Fruit fly (Drosophila melanogaster): Measurements from ENCODE around the gene CG33493.

The CG33493 gene

dm6 chr3L:10724810-10725444 is 32.0 kb upstream of the CG33493 start:
- TF ChIP-seq CG8301 (tag; optimal IDR thresholded peaks at IDR 0.05) (no peak), CG4496 (GFP tag; IDR thresholded peaks at IDR 0.05) (0 out of 3 replicates have a peak, but pooled peaks have one; percentile 10)

dm6 chr3L:10723596-10723995 is 30.6 kb upstream of the CG33493 start:
- TF ChIP-seq Pif1B (GFP tag; optimal IDR thresholded peaks at IDR 0.05) (no peak), rn (GFP tag; IDR thresholded peaks at IDR 0.05) (no peak), CG17806 (tag; optimal IDR thresholded peaks at IDR 0.05) (no peak), CG12605 (GFP tag; IDR thresholded peaks at IDR 0.05) (no peak), Ets98B (GFP tag; IDR thresholded peaks at IDR 0.05) (no peak)

- TF ChIP-seq CG9948 (tag; optimal IDR thresholded peaks at IDR 0.05) (no peak), D1 (tag; optimal IDR thresholded peaks at IDR 0.05) (no peak), CG32121 (GFP tag; IDR thresholded peaks at IDR 0.05) (no peak), CG15710 (tag; optimal IDR thresholded peaks at IDR 0.05) (no peak), rn (GFP tag; IDR thresholded peaks at IDR 0.05) (no peak)
Observed at dm6 chr3L:10722607-10723006, 29.6 kb upstream of the CG33493 start.

- TF ChIP-seq CG32121 (GFP tag; IDR thresholded peaks at IDR 0.05): no peak
- TF ChIP-seq CG15710 (tag; optimal IDR thresholded peaks at IDR 0.05): peak; percentile 16
- peak; percentile 71 for TF ChIP-seq CG8159 (tag; optimal IDR thresholded peaks at IDR 0.05)
- TF ChIP-seq EcR (GFP tag; optimal IDR thresholded peaks at IDR 0.05): no peak
- no peak for TF ChIP-seq fd96Ca (GFP tag; IDR thresholded peaks at IDR 0.05)
- TF ChIP-seq CG9948 (tag; optimal IDR thresholded peaks at IDR 0.05): peak; percentile 33
- no peak for TF ChIP-seq CG10348 (GFP tag; IDR thresholded peaks at IDR 0.05)
- TF ChIP-seq Pif1B (GFP tag; optimal IDR thresholded peaks at IDR 0.05): no peak
- no peak for TF ChIP-seq Pif1A (GFP tag; optimal IDR thresholded peaks at IDR 0.05)
- TF ChIP-seq CG14655 (GFP tag; optimal IDR thresholded peaks at IDR 0.05): peak; percentile 39
- TF ChIP-seq Snoo (tag; optimal IDR thresholded peaks at IDR 0.05): no peak
Observed at dm6 chr3L:10719771-10720170, 26.8 kb upstream of the CG33493 start.

dm6 chr3L:10716342-10716896 is 23.5 kb upstream of the CG33493 start:
- TF ChIP-seq CG34367 (tag; optimal IDR thresholded peaks at IDR 0.05): peak; percentile 22
- TF ChIP-seq Pif1A (GFP tag; optimal IDR thresholded peaks at IDR 0.05): no peak
- TF ChIP-seq Ets98B (GFP tag; IDR thresholded peaks at IDR 0.05): no peak
- no peak for TF ChIP-seq Snoo (tag; optimal IDR thresholded peaks at IDR 0.05)
- TF ChIP-seq D1 (tag; optimal IDR thresholded peaks at IDR 0.05): no peak
- no peak for TF ChIP-seq CG4496 (GFP tag; IDR thresholded peaks at IDR 0.05)
- peak; percentile 69 for TF ChIP-seq CG14655 (GFP tag; optimal IDR thresholded peaks at IDR 0.05)
- no peak for TF ChIP-seq Pif1B (GFP tag; optimal IDR thresholded peaks at IDR 0.05)
- TF ChIP-seq fd96Ca (GFP tag; IDR thresholded peaks at IDR 0.05): no peak
- TF ChIP-seq gl (tag; optimal IDR thresholded peaks at IDR 0.05): no peak
- TF ChIP-seq CG8301 (tag; optimal IDR thresholded peaks at IDR 0.05): peak; percentile 40
- no peak for TF ChIP-seq rn (GFP tag; IDR thresholded peaks at IDR 0.05)
- TF ChIP-seq CG13204 (GFP tag; optimal IDR thresholded peaks at IDR 0.05): no peak
- no peak for TF ChIP-seq CG10348 (GFP tag; IDR thresholded peaks at IDR 0.05)
- TF ChIP-seq EcR (GFP tag; optimal IDR thresholded peaks at IDR 0.05): no peak
- peak; percentile 63 for TF ChIP-seq CG8159 (tag; optimal IDR thresholded peaks at IDR 0.05)
- TF ChIP-seq CG12605 (GFP tag; IDR thresholded peaks at IDR 0.05): no peak
- no peak for TF ChIP-seq CG32121 (GFP tag; IDR thresholded peaks at IDR 0.05)
- TF ChIP-seq CG9948 (tag; optimal IDR thresholded peaks at IDR 0.05): peak; percentile 41
- peak; percentile 44 for TF ChIP-seq CG17806 (tag; optimal IDR thresholded peaks at IDR 0.05)
- TF ChIP-seq CG15710 (tag; optimal IDR thresholded peaks at IDR 0.05): peak; percentile 26

dm6 chr3L:10715748-10716147 is 22.8 kb upstream of the CG33493 start:
- no peak for TF ChIP-seq fd96Ca (GFP tag; IDR thresholded peaks at IDR 0.05)
- TF ChIP-seq gl (tag; optimal IDR thresholded peaks at IDR 0.05): no peak
- no peak for TF ChIP-seq rn (GFP tag; IDR thresholded peaks at IDR 0.05)
- peak; percentile 92 for TF ChIP-seq EcR (GFP tag; optimal IDR thresholded peaks at IDR 0.05)
- 0 out of 3 replicates have a peak, but pooled peaks have one; percentile 17 for TF ChIP-seq CG4496 (GFP tag; IDR thresholded peaks at IDR 0.05)
- no peak for TF ChIP-seq CG17806 (tag; optimal IDR thresholded peaks at IDR 0.05)
- peak; percentile 1 for TF ChIP-seq CG13204 (GFP tag; optimal IDR thresholded peaks at IDR 0.05)
- no peak for TF ChIP-seq CG12605 (GFP tag; IDR thresholded peaks at IDR 0.05)
- TF ChIP-seq CG8301 (tag; optimal IDR thresholded peaks at IDR 0.05): no peak

dm6 chr3L:10713458-10714118 is 20.6 kb upstream of the CG33493 start:
- TF ChIP-seq D1 (tag; optimal IDR thresholded peaks at IDR 0.05): peak; percentile 60
- TF ChIP-seq rn (GFP tag; IDR thresholded peaks at IDR 0.05): peak; percentile 68
- peak; percentile 96 for TF ChIP-seq CG12605 (GFP tag; IDR thresholded peaks at IDR 0.05)
- peak; percentile 76 for TF ChIP-seq Pif1A (GFP tag; optimal IDR thresholded peaks at IDR 0.05)
- peak; percentile 70 for TF ChIP-seq Pif1B (GFP tag; optimal IDR thresholded peaks at IDR 0.05)
- TF ChIP-seq Ets98B (GFP tag; IDR thresholded peaks at IDR 0.05): peak; percentile 90
- no peak for TF ChIP-seq CG10348 (GFP tag; IDR thresholded peaks at IDR 0.05)
- peak; percentile 45 for TF ChIP-seq CG15710 (tag; optimal IDR thresholded peaks at IDR 0.05)
- TF ChIP-seq EcR (GFP tag; optimal IDR thresholded peaks at IDR 0.05): no peak
- TF ChIP-seq gl (tag; optimal IDR thresholded peaks at IDR 0.05): no peak
- peak; percentile 95 for TF ChIP-seq CG14655 (GFP tag; optimal IDR thresholded peaks at IDR 0.05)
- peak; percentile 82 for TF ChIP-seq CG8301 (tag; optimal IDR thresholded peaks at IDR 0.05)
- peak; percentile 66 for TF ChIP-seq CG8159 (tag; optimal IDR thresholded peaks at IDR 0.05)
- TF ChIP-seq fd96Ca (GFP tag; IDR thresholded peaks at IDR 0.05): peak; percentile 87
- peak; percentile 52 for TF ChIP-seq CG17806 (tag; optimal IDR thresholded peaks at IDR 0.05)
- no peak for TF ChIP-seq CG13204 (GFP tag; optimal IDR thresholded peaks at IDR 0.05)
- peak; percentile 93 for TF ChIP-seq CG4496 (GFP tag; IDR thresholded peaks at IDR 0.05)
- peak; percentile 2 for TF ChIP-seq CG34367 (tag; optimal IDR thresholded peaks at IDR 0.05)
- TF ChIP-seq CG9948 (tag; optimal IDR thresholded peaks at IDR 0.05): peak; percentile 61
- peak; percentile 73 for TF ChIP-seq Snoo (tag; optimal IDR thresholded peaks at IDR 0.05)
- TF ChIP-seq CG32121 (GFP tag; IDR thresholded peaks at IDR 0.05): peak; percentile 78
